Worm (Caenorhabditis elegans): ENCODE data around the gene Y73C8B.3.

DNA sequence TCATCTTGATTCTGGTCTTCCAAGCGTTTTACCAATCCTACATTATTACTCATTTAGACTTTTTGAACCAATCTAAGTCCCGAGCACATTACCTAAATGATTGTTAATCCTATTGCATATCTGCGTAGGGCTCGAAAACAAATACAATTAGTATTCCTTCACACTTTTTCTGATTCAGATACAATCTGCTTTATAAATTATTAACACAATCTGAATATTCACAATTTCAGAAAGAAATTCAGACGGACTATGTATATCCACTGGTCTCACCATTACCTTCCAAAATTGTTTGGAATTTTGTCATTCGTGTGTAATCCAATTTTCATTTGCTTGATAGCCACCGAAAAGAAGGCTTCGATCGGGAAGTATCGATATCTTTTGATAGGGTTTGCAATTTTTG lies 48.1 kb upstream of the Y73C8B.3 start, which contains the start of gene srj-11:
- TF ChIP-seq dao-5 (tag; optimal IDR thresholded peaks at IDR 0.05), result no peak
- TF ChIP-seq him-1 (tag; optimal IDR thresholded peaks at IDR 0.05), result no peak
- TF ChIP-seq W03F9.2 (tag; optimal IDR thresholded peaks at IDR 0.05), result no peak

Data from whole organism, L4/young adult.